Fruit fly (Drosophila melanogaster) whole organism, wandering third instar larva: ENCODE data around the gene Vps60.

Experiments used
- Abd-B ChIP-seq: fragments of >200 bp; optimal IDR thresholded peaks from 2 replicates; lab custom pipeline; 2017; ENCODE audit warnings: missing biosample characterization, missing genetic modification characterization
- CG32264 ChIP-seq: fragments of 200-800 bp; sonication (Bioruptor generic); optimal IDR thresholded peaks from 2 replicates; lab custom pipeline; 2016; ENCODE audit warnings: missing biosample characterization, missing genetic modification characterization
- CrebA ChIP-seq: fragments of 200-800 bp; sonication (Bioruptor generic); optimal IDR thresholded peaks from 2 replicates; lab custom pipeline; 2016; ENCODE audit warnings: missing biosample characterization, mild to moderate bottlenecking, missing genetic modification characterization, borderline replicate concordance
- Dif ChIP-seq: fragments of 200-275, 200-300 bp; sonication (Bioruptor generic); optimal IDR thresholded peaks from 2 replicates; lab custom pipeline; 2018; ENCODE audit warnings: missing biosample characterization, missing genetic modification characterization; ENCODE audit not compliant: partially characterized antibody
- Hnf4 ChIP-seq: fragments of 200-800 bp; sonication (Bioruptor generic); optimal IDR thresholded peaks from 2 replicates; lab custom pipeline; 2016; ENCODE audit warnings: missing biosample characterization, mild to moderate bottlenecking, missing genetic modification characterization
- Hr78 ChIP-seq: fragments of >200 bp; optimal IDR thresholded peaks from 2 replicates; lab custom pipeline; 2017; ENCODE audit warnings: missing biosample characterization, missing genetic modification characterization
- N ChIP-seq: fragments of >200 bp; optimal IDR thresholded peaks from 2 replicates; lab custom pipeline; 2018; ENCODE audit warnings: missing biosample characterization, missing external identifiers, missing genetic modification characterization
- Rel ChIP-seq, 2 experiments: fragments of 200-800 bp; sonication (Bioruptor generic) in 1 of 2; optimal IDR thresholded peaks; 2 replicates in 1 of 2; 3 replicates in 1 of 2; lab custom pipeline; 2016 to 2019; ENCODE audit warnings: mild to moderate bottlenecking in 2 of 2, missing biosample characterization in 2 of 2, missing genetic modification characterization in 2 of 2, moderate library complexity in 1 of 2
- br ChIP-seq: fragments of 200-800 bp; sonication (Bioruptor generic); optimal IDR thresholded peaks from 2 replicates; lab custom pipeline; 2016; ENCODE audit warnings: missing biosample characterization, missing genetic modification characterization
- ey ChIP-seq: fragments of 200-800 bp; sonication (Bioruptor generic); optimal IDR thresholded peaks from 2 replicates; lab custom pipeline; 2016; ENCODE audit warnings: missing biosample characterization, missing genetic modification characterization
- usp ChIP-seq: fragments of >200 bp; optimal IDR thresholded peaks from 2 replicates; lab custom pipeline; 2017; ENCODE audit warnings: missing biosample characterization, missing genetic modification characterization

DNA sequence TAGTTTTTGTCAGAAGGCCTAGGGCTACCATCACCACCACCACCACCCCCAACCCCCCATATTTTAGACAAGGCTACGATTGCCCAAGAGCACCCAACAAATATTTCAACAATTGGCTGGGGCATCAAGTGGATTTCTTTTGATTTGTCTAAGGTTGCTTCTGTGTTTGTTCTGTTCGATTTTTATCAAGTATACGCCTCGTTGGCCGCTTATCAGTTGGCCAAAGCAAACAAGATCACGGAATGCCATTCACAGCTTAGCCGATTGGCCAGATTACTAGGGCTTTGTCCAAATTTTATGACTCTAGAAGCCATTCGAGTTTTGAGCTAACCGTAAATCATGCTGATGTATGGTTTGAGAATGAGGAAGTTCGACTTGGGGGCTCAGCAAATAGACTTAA lies 5.6 kb downstream of the Vps60 start:
- TF ChIP-seq Hr78 (GFP tag; lab: Kevin White, UChicago): no peak
- TF ChIP-seq Dif: no peak
- no peak for TF ChIP-seq Abd-B (GFP tag; lab: Kevin White, UChicago)
- no peak for TF ChIP-seq br (GFP tag; lab: Kevin White, UChicago)
- no peak for TF ChIP-seq usp
- TF ChIP-seq Rel (GFP tag; optimal IDR thresholded peaks at IDR 0.05; lab: Kevin White, UChicago): no peak
- TF ChIP-seq Rel (tag; optimal IDR thresholded peaks at IDR 0.05; lab: Kevin White, UChicago): no peak
- TF ChIP-seq ey (GFP tag; lab: Kevin White, UChicago): no peak
- TF ChIP-seq CG32264 (GFP tag; lab: Kevin White, UChicago): no peak
- TF ChIP-seq CrebA (GFP tag; lab: Kevin White, UChicago): no peak
- TF ChIP-seq Hnf4 (GFP tag; lab: Kevin White, UChicago): no peak
- TF ChIP-seq N (GFP tag; lab: Kevin White, UChicago): no peak
